Worm (Caenorhabditis elegans) whole organism, young adult: ENCODE data around the gene C17H12.37.

ENCODE experiments used
- B0261.1 ChIP-seq: sonication (generic microtip); optimal IDR thresholded peaks from 2 replicates; lab custom pipeline; 2016; ENCODE audit warnings: mild to moderate bottlenecking, missing genetic modification characterization, moderate library complexity, missing compliant biosample characterization
- C06A6.2 ChIP-seq: fragments of 200-800 bp; sonication (Bioruptor generic); conservative IDR thresholded peaks from 2 replicates; pipeline ENCODE4 v1.3.6; 2022; ENCODE audit warnings: missing genetic modification characterization, missing compliant biosample characterization
- F23B12.7 ChIP-seq: sonication (generic microtip); optimal IDR thresholded peaks from 2 replicates; lab custom pipeline; 2017; ENCODE audit warnings: missing genetic modification characterization, mild to moderate bottlenecking, missing compliant biosample characterization, antibody characterized with exemption, moderate library complexity; ENCODE audit not compliant: insufficient read depth
- F33H1.4 ChIP-seq: fragments of 200-800 bp; sonication (Bioruptor generic); IDR thresholded peaks from 2 replicates; pipeline ENCODE4 v1.3.6; 2022; ENCODE audit warnings: missing genetic modification reagents, missing genetic modification characterization, missing compliant biosample characterization
- F52B5.7 ChIP-seq: sonication (generic microtip); optimal IDR thresholded peaks from 2 replicates; lab custom pipeline; 2016; ENCODE audit warnings: mild to moderate bottlenecking, missing genetic modification characterization, missing compliant biosample characterization
- Y67H2A.10 ChIP-seq: fragments of 200-800 bp; sonication (Bioruptor generic); conservative IDR thresholded peaks from 2 replicates; pipeline ENCODE4 v1.3.6; 2022; ENCODE audit warnings: missing genetic modification reagents, missing genetic modification characterization, missing compliant biosample characterization
- Y95B8A.8 ChIP-seq: fragments of 200-800 bp; sonication (Bioruptor generic); IDR thresholded peaks from 2 replicates; pipeline ENCODE4 v1.3.6; 2022; ENCODE audit warnings: missing genetic modification reagents, missing genetic modification characterization, missing compliant biosample characterization
- atf-7 ChIP-seq: sonication (generic microtip); optimal IDR thresholded peaks from 2 replicates; lab custom pipeline; 2017; ENCODE audit warnings: mild to moderate bottlenecking, missing genetic modification characterization, missing compliant biosample characterization
- attf-3 ChIP-seq: fragments of 200-800 bp; sonication (Bioruptor generic); conservative IDR thresholded peaks from 2 replicates; pipeline ENCODE4 v1.3.6; 2022; ENCODE audit warnings: missing genetic modification reagents, missing genetic modification characterization, missing compliant biosample characterization
- ccch-3 ChIP-seq: fragments of 200-800 bp; sonication (Bioruptor generic); optimal IDR thresholded peaks from 2 replicates; lab custom pipeline; 2018; ENCODE audit warnings: mild to moderate bottlenecking, missing genetic modification characterization, missing compliant biosample characterization
- cebp-2 ChIP-seq: fragments of 200-800 bp; sonication (Bioruptor generic); IDR thresholded peaks from 2 replicates; pipeline ENCODE4 v1.3.6; 2022; ENCODE audit warnings: missing genetic modification characterization, missing compliant biosample characterization
- ceh-40 ChIP-seq: fragments of 200-800 bp; sonication (Bioruptor generic); IDR thresholded peaks from 2 replicates; pipeline ENCODE4 v1.3.6; 2022; ENCODE audit warnings: missing genetic modification characterization, missing compliant biosample characterization
- ceh-79 ChIP-seq: sonication (generic microtip); optimal IDR thresholded peaks from 2 replicates; lab custom pipeline; 2017; ENCODE audit warnings: mild to moderate bottlenecking, missing genetic modification characterization, missing compliant biosample characterization
- chd-7 ChIP-seq: sonication (generic microtip); optimal IDR thresholded peaks from 2 replicates; lab custom pipeline; 2016; ENCODE audit warnings: mild to moderate bottlenecking, missing genetic modification characterization, moderate library complexity, missing compliant biosample characterization
- dpl-1 ChIP-seq: fragments of 150-350 bp; optimal IDR thresholded peaks from 2 replicates; lab custom pipeline; 2014; ENCODE audit warnings: missing biosample characterization, missing genetic modification reagents, missing genetic modification characterization
- efl-1 ChIP-seq: fragments of 150-350 bp; optimal IDR thresholded peaks from 2 replicates; lab custom pipeline; 2014; ENCODE audit warnings: missing biosample characterization, missing genetic modification reagents, missing genetic modification characterization
- egl-44 ChIP-seq: fragments of 200-800 bp; sonication (Bioruptor generic); IDR thresholded peaks from 2 replicates; pipeline ENCODE4 v1.3.6; 2022; ENCODE audit warnings: missing genetic modification reagents, missing genetic modification characterization, missing compliant biosample characterization
- egrh-3 ChIP-seq: fragments of 200-800 bp; sonication (Bioruptor generic); IDR thresholded peaks from 2 replicates; pipeline ENCODE4 v1.3.6; 2022; ENCODE audit warnings: missing genetic modification reagents, missing genetic modification characterization, missing compliant biosample characterization
- ekl-4 ChIP-seq: fragments of 200-800 bp; sonication (Bioruptor generic); IDR thresholded peaks from 2 replicates; pipeline ENCODE4 v1.3.6; 2022; ENCODE audit warnings: missing genetic modification reagents, missing genetic modification characterization, missing compliant biosample characterization
- ets-4 ChIP-seq: fragments of 200-800 bp; sonication (Bioruptor generic); optimal IDR thresholded peaks from 2 replicates; lab custom pipeline; 2018; ENCODE audit warnings: mild to moderate bottlenecking, missing genetic modification characterization, missing compliant biosample characterization
- fkh-3 ChIP-seq: sonication (generic microtip); optimal IDR thresholded peaks from 2 replicates; lab custom pipeline; 2016; ENCODE audit warnings: mild to moderate bottlenecking, missing genetic modification characterization, missing compliant biosample characterization
- hrde-1 ChIP-seq: sonication (generic microtip); optimal IDR thresholded peaks from 2 replicates; lab custom pipeline; 2016; ENCODE audit warnings: missing genetic modification characterization, mild to moderate bottlenecking, missing compliant biosample characterization, moderate library complexity, missing genotype, missing genetic modification reagents, borderline replicate concordance
- let-526 ChIP-seq: fragments of 200-800 bp; sonication (Bioruptor generic); IDR thresholded peaks from 2 replicates; pipeline ENCODE4 v1.3.6; 2022; ENCODE audit warnings: missing genetic modification reagents, missing genetic modification characterization, missing compliant biosample characterization
- lin-54 ChIP-seq: fragments of 200-800 bp; sonication (Bioruptor generic); optimal IDR thresholded peaks from 2 replicates; lab custom pipeline; 2018; ENCODE audit warnings: mild to moderate bottlenecking, missing genetic modification characterization, missing compliant biosample characterization
- madf-3 ChIP-seq: fragments of 200-800 bp; sonication (Bioruptor generic); IDR thresholded peaks from 2 replicates; pipeline ENCODE4 v1.3.6; 2022; ENCODE audit warnings: missing genetic modification reagents, missing genetic modification characterization, missing compliant biosample characterization
- madf-6 ChIP-seq: fragments of 200-800 bp; sonication (Bioruptor generic); IDR thresholded peaks from 2 replicates; pipeline ENCODE4 v1.3.6; 2022; ENCODE audit warnings: missing genetic modification reagents, missing genetic modification characterization, missing compliant biosample characterization
- madf-8 ChIP-seq: fragments of 200-800 bp; sonication (Bioruptor generic); conservative IDR thresholded peaks from 2 replicates; pipeline ENCODE4 v1.3.6; 2022; ENCODE audit warnings: missing genetic modification reagents, missing genetic modification characterization, missing compliant biosample characterization
- mcd-1 ChIP-seq: fragments of 200-800 bp; sonication (Bioruptor generic); IDR thresholded peaks from 2 replicates; pipeline ENCODE4 v1.3.6; 2022; ENCODE audit warnings: missing genetic modification reagents, missing genetic modification characterization, missing compliant biosample characterization
- mel-28 ChIP-seq: sonication (generic microtip); optimal IDR thresholded peaks from 2 replicates; lab custom pipeline; 2016; ENCODE audit warnings: borderline replicate concordance, mild to moderate bottlenecking, missing genetic modification characterization, missing compliant biosample characterization
- nfya-1 ChIP-seq: sonication (generic microtip); optimal IDR thresholded peaks from 2 replicates; lab custom pipeline; 2017; ENCODE audit warnings: antibody characterized with exemption, missing compliant biosample characterization, missing genetic modification characterization, borderline replicate concordance; ENCODE audit not compliant: insufficient read depth
- nfyb-1 ChIP-seq: fragments of 200-800 bp; sonication (Bioruptor generic); IDR thresholded peaks from 2 replicates; pipeline ENCODE4 v1.3.6; 2022; ENCODE audit warnings: missing genetic modification reagents, missing genetic modification characterization, missing compliant biosample characterization
- nhr-27 ChIP-seq: fragments of 200-800 bp; sonication (Bioruptor generic); optimal IDR thresholded peaks from 2 replicates; lab custom pipeline; 2018; ENCODE audit warnings: mild to moderate bottlenecking, missing genetic modification characterization, moderate library complexity, missing compliant biosample characterization
- nhr-80 ChIP-seq: sonication (generic microtip); optimal IDR thresholded peaks from 2 replicates; lab custom pipeline; 2016; ENCODE audit warnings: missing genetic modification characterization, missing compliant biosample characterization
- rcor-1 ChIP-seq: fragments of 200-800 bp; sonication (Bioruptor generic); IDR thresholded peaks from 2 replicates; pipeline ENCODE4 v1.3.6; 2022; ENCODE audit warnings: missing genetic modification reagents, missing genetic modification characterization, missing compliant biosample characterization
- rec-8 ChIP-seq, 2 experiments: sonication (generic microtip); optimal IDR thresholded peaks; 2 replicates each; lab custom pipeline; 2016; ENCODE audit warnings: mild to moderate bottlenecking in 2 of 2, missing genetic modification characterization in 2 of 2, missing genetic modification reagents in 2 of 2, missing genotype in 2 of 2, missing biosample characterization in 1 of 2, missing compliant biosample characterization in 1 of 2, moderate library complexity in 1 of 2
- repo-1 ChIP-seq: sonication (generic microtip); optimal IDR thresholded peaks from 2 replicates; lab custom pipeline; 2017; ENCODE audit warnings: mild to moderate bottlenecking, missing genetic modification characterization, missing compliant biosample characterization
- snpc-1.1 ChIP-seq: sonication (generic microtip); optimal IDR thresholded peaks from 2 replicates; lab custom pipeline; 2017; ENCODE audit warnings: missing genetic modification characterization, mild to moderate bottlenecking, missing compliant biosample characterization, antibody characterized with exemption, moderate library complexity, missing genotype, missing genetic modification reagents; ENCODE audit not compliant: insufficient read depth
- tbp1 ChIP-seq: fragments of 200-800 bp; sonication (Bioruptor generic); optimal IDR thresholded peaks from 2 replicates; lab custom pipeline; 2018; ENCODE audit warnings: mild to moderate bottlenecking, missing genetic modification characterization, missing compliant biosample characterization
- tbx-9 ChIP-seq: sonication (generic microtip); optimal IDR thresholded peaks from 2 replicates; lab custom pipeline; 2016; ENCODE audit warnings: borderline replicate concordance, missing genetic modification characterization, inconsistent platforms, missing compliant biosample characterization
- unc-62 ChIP-seq: fragments of 150-350 bp; optimal IDR thresholded peaks from 2 replicates; lab custom pipeline; 2014; ENCODE audit warnings: missing biosample characterization, missing genetic modification reagents, missing genetic modification characterization
- xnd-1 ChIP-seq: sonication (generic microtip); optimal IDR thresholded peaks from 2 replicates; lab custom pipeline; 2016; ENCODE audit warnings: missing genotype, missing genetic modification reagents, missing genetic modification characterization, missing compliant biosample characterization
- zfh-2 ChIP-seq: fragments of 200-800 bp; sonication (Bioruptor generic); conservative IDR thresholded peaks from 2 replicates; pipeline ENCODE4 v1.3.6; 2022; ENCODE audit warnings: missing genetic modification reagents, missing genetic modification characterization, missing compliant biosample characterization
- zim-3 ChIP-seq: sonication (generic microtip); optimal IDR thresholded peaks from 2 replicates; lab custom pipeline; 2017; ENCODE audit warnings: mild to moderate bottlenecking, missing genetic modification characterization, moderate library complexity, missing compliant biosample characterization
- ztf-25 ChIP-seq: fragments of 200-800 bp; sonication (Bioruptor generic); IDR thresholded peaks from 2 replicates; pipeline ENCODE4 v1.3.6; 2022; ENCODE audit warnings: missing genetic modification reagents, missing genetic modification characterization, missing compliant biosample characterization
- ztf-26 ChIP-seq: sonication (generic microtip); optimal IDR thresholded peaks from 2 replicates; lab custom pipeline; 2017; ENCODE audit warnings: missing genetic modification characterization, missing compliant biosample characterization
- ztf-6 ChIP-seq: fragments of 200-800 bp; sonication (Bioruptor generic); IDR thresholded peaks from 2 replicates; pipeline ENCODE4 v1.3.6; 2022; ENCODE audit warnings: missing genetic modification reagents, missing genetic modification characterization, missing compliant biosample characterization

Gene C17H12.37

ce11 chrIV:6792380-6793309, 12.3 kb upstream of the C17H12.37 start (continued):
- no peak for TF ChIP-seq ccch-3 (GFP tag; lab: Kevin White, UChicago)
- peak; percentile 58 for TF ChIP-seq repo-1 (tag; lab: Kevin White, UChicago)
- 0 out of 2 replicates have a peak, but pooled peaks have one; percentile 28 for TF ChIP-seq Y95B8A.8 (GFP tag; lab: Robert Waterston, UW)
- TF ChIP-seq Y67H2A.10 (GFP tag; lab: Robert Waterston, UW) = no peak
- no peak for TF ChIP-seq madf-8
- no peak for TF ChIP-seq egrh-3 (GFP tag; lab: Robert Waterston, UW)
- peak; percentile 63 for TF ChIP-seq tbp1 (GFP tag; lab: Kevin White, UChicago)
- no peak for TF ChIP-seq nhr-80 (tag; lab: Kevin White, UChicago)
- peak; percentile 37; the same call in 1 of the 2 replicates for TF ChIP-seq madf-3 (GFP tag; lab: Robert Waterston, UW)
- TF ChIP-seq madf-6 (GFP tag; lab: Robert Waterston, UW) = peak; percentile 45
- no peak for TF ChIP-seq tbx-9
- TF ChIP-seq F52B5.7 (tag; lab: Kevin White, UChicago) = no peak
- TF ChIP-seq cebp-2 (GFP tag; lab: Robert Waterston, UW) = peak; percentile 53; the same call in 1 of the 2 replicates
- no peak for TF ChIP-seq ets-4 (GFP tag; lab: Kevin White, UChicago)
- no peak for TF ChIP-seq efl-1 (GFP tag; lab: Kevin White, UChicago)
- TF ChIP-seq atf-7 (tag; lab: Kevin White, UChicago) = peak; percentile 54
- no peak; the same call in none of the 2 replicates for TF ChIP-seq ekl-4 (GFP tag; lab: Robert Waterston, UW)
- TF ChIP-seq ztf-6 = no peak
- no peak for TF ChIP-seq dpl-1 (GFP tag; lab: Kevin White, UChicago)
- peak; percentile 34 for TF ChIP-seq ztf-26 (tag; lab: Kevin White, UChicago)
- peak; percentile 29; the same call in 1 of the 2 replicates for TF ChIP-seq rcor-1 (GFP tag; lab: Robert Waterston, UW)
- TF ChIP-seq zfh-2 = peak; percentile 85; the same call in 1 of the 2 replicates
- peak; percentile 58 for TF ChIP-seq nfyb-1 (GFP tag; lab: Robert Waterston, UW)
- no peak for TF ChIP-seq nfya-1 (tag; lab: Kevin White, UChicago)
- no peak for TF ChIP-seq fkh-3 (tag; lab: Kevin White, UChicago)
- TF ChIP-seq snpc-1.1 (tag; lab: Kevin White, UChicago) = peak; percentile 92
- peak; percentile 60 for TF ChIP-seq chd-7 (tag; lab: Kevin White, UChicago)
- peak; percentile 24; the same call in 1 of the 2 replicates for TF ChIP-seq mcd-1 (GFP tag; lab: Robert Waterston, UW)
- TF ChIP-seq C06A6.2 = no peak
- TF ChIP-seq F33H1.4 (GFP tag; lab: Robert Waterston, UW) = no peak; the same call in 1 of the 2 replicates
- no peak for TF ChIP-seq ztf-25 (GFP tag; lab: Robert Waterston, UW)
- no peak for TF ChIP-seq ceh-40 (GFP tag; lab: Robert Waterston, UW)
- no peak for TF ChIP-seq rec-8 (tag; optimal IDR thresholded peaks at IDR 0.05; lab: Kevin White, UChicago)
- no peak for TF ChIP-seq unc-62 (GFP tag; lab: Kevin White, UChicago)
- no peak for TF ChIP-seq hrde-1 (tag; lab: Kevin White, UChicago)
- TF ChIP-seq zim-3 (tag; lab: Kevin White, UChicago) = no peak
- TF ChIP-seq ceh-79 = peak; percentile 50
- TF ChIP-seq F23B12.7 = no peak
- no peak for TF ChIP-seq let-526
- no peak for TF ChIP-seq egl-44 (GFP tag; lab: Robert Waterston, UW)
- no peak for TF ChIP-seq nhr-27 (tag; lab: Kevin White, UChicago)
- TF ChIP-seq lin-54 (GFP tag; lab: Kevin White, UChicago) = no peak
- TF ChIP-seq B0261.1 = no peak
- no peak for TF ChIP-seq xnd-1
- TF ChIP-seq attf-3 (GFP tag; lab: Robert Waterston, UW) = no peak
- no peak for TF ChIP-seq mel-28 (tag; lab: Kevin White, UChicago)
